Worm (Caenorhabditis elegans): ENCODE data around the gene C34F6.9.

ce11 chrX:11206953-11207352, 15.5 kb downstream of the C34F6.9 start, which contains the start of gene hst-2:
- TF ChIP-seq flt-1 (GFP tag; IDR thresholded peaks at IDR 0.05) (peak; percentile 67), T22C8.4 (GFP tag; IDR thresholded peaks at IDR 0.05) (no peak), ref-1 (GFP tag; conservative IDR thresholded peaks at IDR 0.05) (no peak), ztf-23 (GFP tag; IDR thresholded peaks at IDR 0.05) (peak; percentile 52; the same call in 1 of the 2 replicates), klf-2 (GFP tag; conservative IDR thresholded peaks at IDR 0.05) (no peak), med-1 (GFP tag; optimal IDR thresholded peaks at IDR 0.05; ENCODE audit: insufficient read depth) (no peak), ztf-29 (GFP tag; IDR thresholded peaks at IDR 0.05) (no peak), tab-1 (GFP tag; IDR thresholded peaks at IDR 0.05) (no peak), cog-1 (tag; optimal IDR thresholded peaks at IDR 0.05) (peak; percentile 75)
